Fruit fly (Drosophila melanogaster) whole organism, wandering third instar larva: ENCODE results near the gene Snoo.
A peak's percentile ranks its signal among the peaks of the same experiment; 100 is the strongest.

Source experiments
- Abd-B ChIP-seq: fragments of >200 bp; optimal IDR thresholded peaks from 2 replicates; lab custom pipeline; 2017; ENCODE audit warnings: missing biosample characterization, missing genetic modification characterization
- CG32264 ChIP-seq: fragments of 200-800 bp; sonication (Bioruptor generic); optimal IDR thresholded peaks from 2 replicates; lab custom pipeline; 2016; ENCODE audit warnings: missing biosample characterization, missing genetic modification characterization
- CG9705 ChIP-seq: fragments of 200-800 bp; sonication (Bioruptor generic); optimal IDR thresholded peaks from 2 replicates; lab custom pipeline; 2018; ENCODE audit warnings: missing biosample characterization, mild to moderate bottlenecking, missing genetic modification characterization
- CrebA ChIP-seq: fragments of 200-800 bp; sonication (Bioruptor generic); optimal IDR thresholded peaks from 2 replicates; lab custom pipeline; 2016; ENCODE audit warnings: missing biosample characterization, mild to moderate bottlenecking, missing genetic modification characterization, borderline replicate concordance
- Dfd ChIP-seq: fragments of >200 bp; optimal IDR thresholded peaks from 2 replicates; lab custom pipeline; 2017; ENCODE audit warnings: missing biosample characterization, missing genetic modification characterization
- Dif ChIP-seq: fragments of 200-275, 200-300 bp; sonication (Bioruptor generic); optimal IDR thresholded peaks from 2 replicates; lab custom pipeline; 2018; ENCODE audit warnings: missing biosample characterization, missing genetic modification characterization; ENCODE audit not compliant: partially characterized antibody
- GATAd ChIP-seq: sonication (Bioruptor generic); optimal IDR thresholded peaks from 2 replicates; lab custom pipeline; 2016; ENCODE audit warnings: missing biosample characterization, missing genetic modification characterization
- HLH106 ChIP-seq: fragments of 200-800 bp; optimal IDR thresholded peaks from 3 replicates; lab custom pipeline; 2019; ENCODE audit warnings: missing biosample characterization, mild to moderate bottlenecking, missing genetic modification characterization, moderate library complexity
- Hnf4 ChIP-seq: fragments of 200-800 bp; sonication (Bioruptor generic); optimal IDR thresholded peaks from 2 replicates; lab custom pipeline; 2016; ENCODE audit warnings: missing biosample characterization, mild to moderate bottlenecking, missing genetic modification characterization
- Hr78 ChIP-seq: fragments of >200 bp; optimal IDR thresholded peaks from 2 replicates; lab custom pipeline; 2017; ENCODE audit warnings: missing biosample characterization, missing genetic modification characterization
- Jra ChIP-seq: sonication (Bioruptor generic); optimal IDR thresholded peaks from 2 replicates; lab custom pipeline; 2016; ENCODE audit warnings: missing biosample characterization, missing genetic modification characterization
- Mio ChIP-seq: sonication (Bioruptor generic); optimal IDR thresholded peaks from 2 replicates; lab custom pipeline; 2016; ENCODE audit warnings: missing biosample characterization, missing genetic modification characterization
- Myc ChIP-seq: fragments of >200 bp; optimal IDR thresholded peaks from 2 replicates; lab custom pipeline; 2017
- N ChIP-seq: fragments of >200 bp; optimal IDR thresholded peaks from 2 replicates; lab custom pipeline; 2018; ENCODE audit warnings: missing biosample characterization, missing external identifiers, missing genetic modification characterization
- OdsH ChIP-seq: fragments of 200-800 bp; sonication (Bioruptor generic); optimal IDR thresholded peaks from 2 replicates; lab custom pipeline; 2016; ENCODE audit warnings: missing biosample characterization, mild to moderate bottlenecking, missing genetic modification characterization
- Rel ChIP-seq, 2 experiments: fragments of 200-800 bp; sonication (Bioruptor generic) in 1 of 2; optimal IDR thresholded peaks; 2 replicates in 1 of 2; 3 replicates in 1 of 2; lab custom pipeline; 2016 to 2019; ENCODE audit warnings: mild to moderate bottlenecking in 2 of 2, missing biosample characterization in 2 of 2, missing genetic modification characterization in 2 of 2, moderate library complexity in 1 of 2
- Sp1 ChIP-seq: fragments of 200-800 bp; sonication (Bioruptor generic); optimal IDR thresholded peaks from 3 replicates; lab custom pipeline; 2019; ENCODE audit warnings: missing biosample characterization, mild to moderate bottlenecking, missing genetic modification characterization, moderate library complexity
- Vsx2 ChIP-seq: fragments of 200-300, 225-300 bp; sonication (Bioruptor generic); optimal IDR thresholded peaks from 2 replicates; lab custom pipeline; 2018; ENCODE audit warnings: missing biosample characterization, missing genetic modification characterization; ENCODE audit not compliant: partially characterized antibody
- br ChIP-seq: fragments of 200-800 bp; sonication (Bioruptor generic); optimal IDR thresholded peaks from 2 replicates; lab custom pipeline; 2016; ENCODE audit warnings: missing biosample characterization, missing genetic modification characterization
- brk ChIP-seq: fragments of 200-800 bp; sonication (Bioruptor generic); optimal IDR thresholded peaks from 2 replicates; lab custom pipeline; 2016; ENCODE audit warnings: missing biosample characterization, mild to moderate bottlenecking, missing genetic modification characterization
- dl ChIP-seq, 2 experiments: fragments of 175-275, 200-275 bp in 1 of 2; fragments of 200-275 bp in 1 of 2; sonication (Bioruptor generic); optimal IDR thresholded peaks; lab custom pipeline; 2018; ENCODE audit warnings: mild to moderate bottlenecking in 2 of 2, missing biosample characterization in 2 of 2, missing genetic modification characterization in 2 of 2, moderate library complexity in 2 of 2; ENCODE audit not compliant: partially characterized antibody in 2 of 2, insufficient read depth in 1 of 2
- dmrt93B ChIP-seq: fragments of 200-800 bp; sonication (Bioruptor generic); optimal IDR thresholded peaks from 2 replicates; lab custom pipeline; 2018; ENCODE audit warnings: missing biosample characterization, mild to moderate bottlenecking, missing genetic modification characterization
- dsf ChIP-seq: sonication (Bioruptor generic); optimal IDR thresholded peaks from 2 replicates; lab custom pipeline; 2016; ENCODE audit warnings: missing biosample characterization, missing genetic modification characterization, borderline replicate concordance
- ey ChIP-seq: fragments of 200-800 bp; sonication (Bioruptor generic); optimal IDR thresholded peaks from 2 replicates; lab custom pipeline; 2016; ENCODE audit warnings: missing biosample characterization, missing genetic modification characterization
- foxo ChIP-seq, 2 experiments: fragments of 200-800 bp; sonication (Bioruptor generic); optimal IDR thresholded peaks; 2 replicates in 1 of 2; 3 replicates in 1 of 2; lab custom pipeline; 2016 to 2017; ENCODE audit warnings: missing biosample characterization in 2 of 2, missing genetic modification characterization in 2 of 2
- fru ChIP-seq: fragments of 200-800 bp; sonication (Bioruptor generic); optimal IDR thresholded peaks from 3 replicates; lab custom pipeline; 2016; ENCODE audit warnings: missing biosample characterization, mild to moderate bottlenecking, missing genetic modification characterization
- h ChIP-seq: fragments of 200-800 bp; sonication (Bioruptor generic); optimal IDR thresholded peaks from 3 replicates; lab custom pipeline; 2016; ENCODE audit warnings: missing biosample characterization, mild to moderate bottlenecking, missing genetic modification characterization
- jim ChIP-seq: fragments of 175-275, 200-325 bp; sonication (Bioruptor generic); optimal IDR thresholded peaks from 2 replicates; lab custom pipeline; 2016; ENCODE audit warnings: missing biosample characterization, mild to moderate bottlenecking, missing genetic modification characterization
- pan ChIP-seq: fragments of >200 bp; optimal IDR thresholded peaks from 2 replicates; lab custom pipeline; 2017
- psq ChIP-seq: fragments of 200-800 bp; sonication (Bioruptor generic); optimal IDR thresholded peaks from 3 replicates; lab custom pipeline; 2017; ENCODE audit warnings: missing biosample characterization, mild to moderate bottlenecking, missing genetic modification characterization, moderate library complexity
- rgr ChIP-seq: fragments of 200-800 bp; sonication (Bioruptor generic); optimal IDR thresholded peaks from 3 replicates; lab custom pipeline; 2016; ENCODE audit warnings: missing biosample characterization, mild to moderate bottlenecking, missing genetic modification characterization
- sage ChIP-seq: fragments of 200-800 bp; sonication (Bioruptor generic); optimal IDR thresholded peaks from 2 replicates; lab custom pipeline; 2016; ENCODE audit warnings: missing biosample characterization, mild to moderate bottlenecking, missing genetic modification characterization
- sv ChIP-seq: fragments of 200-800 bp; sonication (Bioruptor generic); optimal IDR thresholded peaks from 3 replicates; lab custom pipeline; 2016; ENCODE audit warnings: missing biosample characterization, missing genetic modification characterization
- tai ChIP-seq: sonication (Bioruptor generic); optimal IDR thresholded peaks from 2 replicates; lab custom pipeline; 2016; ENCODE audit warnings: missing biosample characterization, missing genetic modification characterization
- usp ChIP-seq: fragments of >200 bp; optimal IDR thresholded peaks from 2 replicates; lab custom pipeline; 2017; ENCODE audit warnings: missing biosample characterization, missing genetic modification characterization
- woc ChIP-seq: sonication (Bioruptor generic); optimal IDR thresholded peaks from 2 replicates; lab custom pipeline; 2016; ENCODE audit warnings: missing biosample characterization, mild to moderate bottlenecking, missing genetic modification characterization

Snoo gene

DNA sequence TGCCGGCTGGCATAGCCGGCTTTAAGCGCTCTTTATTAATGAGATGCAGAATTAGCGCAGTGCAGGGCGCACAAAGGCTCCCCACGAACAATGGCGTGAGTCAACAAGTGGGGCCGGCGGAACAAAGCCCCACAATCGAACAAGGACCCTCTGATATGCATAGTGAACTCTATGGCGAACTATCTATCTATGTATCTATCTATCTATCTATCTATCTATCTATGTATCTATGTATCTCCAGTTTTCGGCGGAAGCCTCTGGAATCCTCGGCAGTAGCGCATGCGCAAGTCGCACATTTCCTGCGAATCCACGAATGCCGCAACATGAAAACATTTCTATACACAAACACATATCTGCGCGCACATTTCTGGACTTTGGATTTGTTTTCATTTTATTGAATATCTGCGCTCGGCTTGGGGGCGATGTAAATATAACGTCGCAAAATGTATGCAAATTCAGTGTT, 16.6 kb upstream of the Snoo start:
- TF ChIP-seq Dif (GFP tag; lab: Kevin White, UChicago) (no peak), Vsx2 (GFP tag; lab: Kevin White, UChicago) (no peak), jim (no peak), br (GFP tag; lab: Kevin White, UChicago) (peak; percentile 91), Mio (GFP tag; lab: Kevin White, UChicago) (peak; percentile 12), sv (GFP tag; lab: Kevin White, UChicago) (peak; percentile 23), psq (GFP tag; lab: Kevin White, UChicago) (peak; percentile 86), ey (GFP tag; lab: Kevin White, UChicago) (peak; percentile 92), Jra (GFP tag; lab: Kevin White, UChicago) (no peak), woc (peak; percentile 89), h (GFP tag; lab: Kevin White, UChicago) (peak; percentile 91), dsf (GFP tag; lab: Kevin White, UChicago) (no peak), CG32264 (peak; percentile 74), OdsH (GFP tag; lab: Kevin White, UChicago) (peak; percentile 81), HLH106 (peak; percentile 87), sage (GFP tag; lab: Kevin White, UChicago) (peak; percentile 56), CrebA (GFP tag; lab: Kevin White, UChicago) (no peak), usp (no peak), foxo (GFP tag; optimal IDR thresholded peaks at IDR 0.05; lab: Kevin White, UChicago) (peak; percentile 39 to 92), fru (peak; percentile 96), dmrt93B (GFP tag; lab: Kevin White, UChicago) (peak; percentile 88), Abd-B (GFP tag; lab: Kevin White, UChicago) (no peak), Sp1 (GFP tag; lab: Kevin White, UChicago) (peak; percentile 80), pan (no peak), Rel (GFP tag; optimal IDR thresholded peaks at IDR 0.05; lab: Kevin White, UChicago) (peak; percentile 55), Rel (tag; optimal IDR thresholded peaks at IDR 0.05; lab: Kevin White, UChicago) (peak; percentile 24), rgr (peak; percentile 84), CG9705 (GFP tag; lab: Kevin White, UChicago) (peak; percentile 4), Hnf4 (GFP tag; lab: Kevin White, UChicago) (peak; percentile 85), Myc (lab: Kevin White, UChicago) (peak; percentile 37), tai (GFP tag; lab: Kevin White, UChicago) (no peak), Dfd (GFP tag; lab: Kevin White, UChicago) (no peak)
- TF ChIP-seq, all 38 proteins: peak for 20

DNA sequence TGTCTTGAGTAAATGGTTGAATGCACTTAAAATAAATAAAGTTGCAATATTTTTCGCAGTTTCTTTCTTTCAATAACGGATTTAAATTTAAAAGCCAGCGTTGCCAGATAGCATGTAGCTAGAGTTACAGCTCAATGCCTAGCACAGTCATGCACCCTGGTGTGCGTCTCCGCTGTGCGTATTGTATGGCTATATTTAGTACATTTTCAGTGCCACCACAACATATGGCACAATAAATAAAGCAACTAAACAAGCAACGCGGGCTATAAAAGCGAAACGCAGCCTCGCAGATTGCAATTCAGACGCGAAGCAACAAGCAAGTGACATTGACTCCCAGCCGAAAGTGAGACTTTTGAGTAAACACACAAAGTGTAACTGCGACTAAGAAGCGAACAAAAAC, 14.7 kb upstream of the Snoo start, which contains the start of gene Sirup:
Gene Sirup, plus strand, starts transcription at position 215 of the 400 bp plus-strand sequence.
- TF ChIP-seq psq (GFP tag; lab: Kevin White, UChicago) (no peak), dmrt93B (GFP tag; lab: Kevin White, UChicago) (no peak), usp (no peak), rgr (peak; percentile 43), CG9705 (GFP tag; lab: Kevin White, UChicago) (no peak), sage (GFP tag; lab: Kevin White, UChicago) (no peak), GATAd (no peak), OdsH (GFP tag; lab: Kevin White, UChicago) (peak; percentile 31), sv (GFP tag; lab: Kevin White, UChicago) (no peak), Hr78 (GFP tag; lab: Kevin White, UChicago) (no peak), fru (peak; percentile 32), brk (no peak), Dif (GFP tag; lab: Kevin White, UChicago) (peak; percentile 11), CG32264 (no peak), Myc (lab: Kevin White, UChicago) (peak; percentile 25), N (GFP tag; lab: Kevin White, UChicago) (no peak), Mio (GFP tag; lab: Kevin White, UChicago) (no peak), Sp1 (GFP tag; lab: Kevin White, UChicago) (peak; percentile 54), dsf (GFP tag; lab: Kevin White, UChicago) (no peak), Hnf4 (GFP tag; lab: Kevin White, UChicago) (peak; percentile 71), Vsx2 (GFP tag; lab: Kevin White, UChicago) (no peak), HLH106 (no peak), Abd-B (GFP tag; lab: Kevin White, UChicago) (no peak), tai (GFP tag; lab: Kevin White, UChicago) (peak; percentile 55), Dfd (GFP tag; lab: Kevin White, UChicago) (no peak), h (GFP tag; lab: Kevin White, UChicago) (no peak), ey (GFP tag; lab: Kevin White, UChicago) (no peak), jim (no peak), dl (GFP tag; optimal IDR thresholded peaks at IDR 0.05; lab: Kevin White, UChicago; ENCODE audit: insufficient read depth in 1 of 2, partially characterized antibody in 2 of 2) (no peak), woc (no peak), CrebA (GFP tag; lab: Kevin White, UChicago) (no peak), Rel (GFP tag; optimal IDR thresholded peaks at IDR 0.05; lab: Kevin White, UChicago) (no peak), Rel (tag; optimal IDR thresholded peaks at IDR 0.05; lab: Kevin White, UChicago) (peak; percentile 52), br (GFP tag; lab: Kevin White, UChicago) (peak; percentile 21), foxo (GFP tag; optimal IDR thresholded peaks at IDR 0.05; lab: Kevin White, UChicago) (peak in 1 of 2 experiments; percentile 19), Jra (GFP tag; lab: Kevin White, UChicago) (no peak), pan (no peak)
